Fruit fly (Drosophila melanogaster) whole organism, wandering third instar larva: ENCODE measurements around the gene Nubp1.

Source experiments
- Abd-B ChIP-seq: fragments of >200 bp; optimal IDR thresholded peaks from 2 replicates; lab custom pipeline; 2017; ENCODE audit warnings: missing biosample characterization, missing genetic modification characterization
- CG32264 ChIP-seq: fragments of 200-800 bp; sonication (Bioruptor generic); optimal IDR thresholded peaks from 2 replicates; lab custom pipeline; 2016; ENCODE audit warnings: missing biosample characterization, missing genetic modification characterization
- CG9705 ChIP-seq: fragments of 200-800 bp; sonication (Bioruptor generic); optimal IDR thresholded peaks from 2 replicates; lab custom pipeline; 2018; ENCODE audit warnings: missing biosample characterization, mild to moderate bottlenecking, missing genetic modification characterization
- CrebA ChIP-seq: fragments of 200-800 bp; sonication (Bioruptor generic); optimal IDR thresholded peaks from 2 replicates; lab custom pipeline; 2016; ENCODE audit warnings: missing biosample characterization, mild to moderate bottlenecking, missing genetic modification characterization, borderline replicate concordance
- Dfd ChIP-seq: fragments of >200 bp; optimal IDR thresholded peaks from 2 replicates; lab custom pipeline; 2017; ENCODE audit warnings: missing biosample characterization, missing genetic modification characterization
- Dif ChIP-seq: fragments of 200-275, 200-300 bp; sonication (Bioruptor generic); optimal IDR thresholded peaks from 2 replicates; lab custom pipeline; 2018; ENCODE audit warnings: missing biosample characterization, missing genetic modification characterization; ENCODE audit not compliant: partially characterized antibody
- GATAd ChIP-seq: sonication (Bioruptor generic); optimal IDR thresholded peaks from 2 replicates; lab custom pipeline; 2016; ENCODE audit warnings: missing biosample characterization, missing genetic modification characterization
- HLH106 ChIP-seq: fragments of 200-800 bp; optimal IDR thresholded peaks from 3 replicates; lab custom pipeline; 2019; ENCODE audit warnings: missing biosample characterization, mild to moderate bottlenecking, missing genetic modification characterization, moderate library complexity
- Hnf4 ChIP-seq: fragments of 200-800 bp; sonication (Bioruptor generic); optimal IDR thresholded peaks from 2 replicates; lab custom pipeline; 2016; ENCODE audit warnings: missing biosample characterization, mild to moderate bottlenecking, missing genetic modification characterization
- Hr78 ChIP-seq: fragments of >200 bp; optimal IDR thresholded peaks from 2 replicates; lab custom pipeline; 2017; ENCODE audit warnings: missing biosample characterization, missing genetic modification characterization
- Hr83 ChIP-seq: fragments of 200-300 bp; sonication (Bioruptor generic); optimal IDR thresholded peaks from 2 replicates; lab custom pipeline; 2016; ENCODE audit warnings: missing biosample characterization, mild to moderate bottlenecking, missing genetic modification characterization, moderate library complexity; ENCODE audit not compliant: poor library complexity, severe bottlenecking
- Jra ChIP-seq: sonication (Bioruptor generic); optimal IDR thresholded peaks from 2 replicates; lab custom pipeline; 2016; ENCODE audit warnings: missing biosample characterization, missing genetic modification characterization
- Mio ChIP-seq: sonication (Bioruptor generic); optimal IDR thresholded peaks from 2 replicates; lab custom pipeline; 2016; ENCODE audit warnings: missing biosample characterization, missing genetic modification characterization
- Myc ChIP-seq: fragments of >200 bp; optimal IDR thresholded peaks from 2 replicates; lab custom pipeline; 2017
- N ChIP-seq: fragments of >200 bp; optimal IDR thresholded peaks from 2 replicates; lab custom pipeline; 2018; ENCODE audit warnings: missing biosample characterization, missing external identifiers, missing genetic modification characterization
- OdsH ChIP-seq: fragments of 200-800 bp; sonication (Bioruptor generic); optimal IDR thresholded peaks from 2 replicates; lab custom pipeline; 2016; ENCODE audit warnings: missing biosample characterization, mild to moderate bottlenecking, missing genetic modification characterization
- Rel ChIP-seq, 2 experiments: fragments of 200-800 bp; sonication (Bioruptor generic) in 1 of 2; optimal IDR thresholded peaks; 2 replicates in 1 of 2; 3 replicates in 1 of 2; lab custom pipeline; 2016 to 2019; ENCODE audit warnings: mild to moderate bottlenecking in 2 of 2, missing biosample characterization in 2 of 2, missing genetic modification characterization in 2 of 2, moderate library complexity in 1 of 2
- Sp1 ChIP-seq: fragments of 200-800 bp; sonication (Bioruptor generic); optimal IDR thresholded peaks from 3 replicates; lab custom pipeline; 2019; ENCODE audit warnings: missing biosample characterization, mild to moderate bottlenecking, missing genetic modification characterization, moderate library complexity
- Vsx2 ChIP-seq: fragments of 200-300, 225-300 bp; sonication (Bioruptor generic); optimal IDR thresholded peaks from 2 replicates; lab custom pipeline; 2018; ENCODE audit warnings: missing biosample characterization, missing genetic modification characterization; ENCODE audit not compliant: partially characterized antibody
- br ChIP-seq: fragments of 200-800 bp; sonication (Bioruptor generic); optimal IDR thresholded peaks from 2 replicates; lab custom pipeline; 2016; ENCODE audit warnings: missing biosample characterization, missing genetic modification characterization
- brk ChIP-seq: fragments of 200-800 bp; sonication (Bioruptor generic); optimal IDR thresholded peaks from 2 replicates; lab custom pipeline; 2016; ENCODE audit warnings: missing biosample characterization, mild to moderate bottlenecking, missing genetic modification characterization
- dl ChIP-seq, 2 experiments: fragments of 175-275, 200-275 bp in 1 of 2; fragments of 200-275 bp in 1 of 2; sonication (Bioruptor generic); optimal IDR thresholded peaks; lab custom pipeline; 2018; ENCODE audit warnings: mild to moderate bottlenecking in 2 of 2, missing biosample characterization in 2 of 2, missing genetic modification characterization in 2 of 2, moderate library complexity in 2 of 2; ENCODE audit not compliant: partially characterized antibody in 2 of 2, insufficient read depth in 1 of 2
- dmrt93B ChIP-seq: fragments of 200-800 bp; sonication (Bioruptor generic); optimal IDR thresholded peaks from 2 replicates; lab custom pipeline; 2018; ENCODE audit warnings: missing biosample characterization, mild to moderate bottlenecking, missing genetic modification characterization
- dsf ChIP-seq: sonication (Bioruptor generic); optimal IDR thresholded peaks from 2 replicates; lab custom pipeline; 2016; ENCODE audit warnings: missing biosample characterization, missing genetic modification characterization, borderline replicate concordance
- ey ChIP-seq: fragments of 200-800 bp; sonication (Bioruptor generic); optimal IDR thresholded peaks from 2 replicates; lab custom pipeline; 2016; ENCODE audit warnings: missing biosample characterization, missing genetic modification characterization
- foxo ChIP-seq, 2 experiments: fragments of 200-800 bp; sonication (Bioruptor generic); optimal IDR thresholded peaks; 2 replicates in 1 of 2; 3 replicates in 1 of 2; lab custom pipeline; 2016 to 2017; ENCODE audit warnings: missing biosample characterization in 2 of 2, missing genetic modification characterization in 2 of 2
- fru ChIP-seq: fragments of 200-800 bp; sonication (Bioruptor generic); optimal IDR thresholded peaks from 3 replicates; lab custom pipeline; 2016; ENCODE audit warnings: missing biosample characterization, mild to moderate bottlenecking, missing genetic modification characterization
- h ChIP-seq: fragments of 200-800 bp; sonication (Bioruptor generic); optimal IDR thresholded peaks from 3 replicates; lab custom pipeline; 2016; ENCODE audit warnings: missing biosample characterization, mild to moderate bottlenecking, missing genetic modification characterization
- jim ChIP-seq: fragments of 175-275, 200-325 bp; sonication (Bioruptor generic); optimal IDR thresholded peaks from 2 replicates; lab custom pipeline; 2016; ENCODE audit warnings: missing biosample characterization, mild to moderate bottlenecking, missing genetic modification characterization
- lola ChIP-seq: fragments of >200 bp; optimal IDR thresholded peaks from 2 replicates; lab custom pipeline; 2017; ENCODE audit warnings: missing biosample characterization, missing genetic modification characterization
- pan ChIP-seq: fragments of >200 bp; optimal IDR thresholded peaks from 2 replicates; lab custom pipeline; 2017
- psq ChIP-seq: fragments of 200-800 bp; sonication (Bioruptor generic); optimal IDR thresholded peaks from 3 replicates; lab custom pipeline; 2017; ENCODE audit warnings: missing biosample characterization, mild to moderate bottlenecking, missing genetic modification characterization, moderate library complexity
- rgr ChIP-seq: fragments of 200-800 bp; sonication (Bioruptor generic); optimal IDR thresholded peaks from 3 replicates; lab custom pipeline; 2016; ENCODE audit warnings: missing biosample characterization, mild to moderate bottlenecking, missing genetic modification characterization
- sage ChIP-seq: fragments of 200-800 bp; sonication (Bioruptor generic); optimal IDR thresholded peaks from 2 replicates; lab custom pipeline; 2016; ENCODE audit warnings: missing biosample characterization, mild to moderate bottlenecking, missing genetic modification characterization
- sv ChIP-seq: fragments of 200-800 bp; sonication (Bioruptor generic); optimal IDR thresholded peaks from 3 replicates; lab custom pipeline; 2016; ENCODE audit warnings: missing biosample characterization, missing genetic modification characterization
- tai ChIP-seq: sonication (Bioruptor generic); optimal IDR thresholded peaks from 2 replicates; lab custom pipeline; 2016; ENCODE audit warnings: missing biosample characterization, missing genetic modification characterization
- usp ChIP-seq: fragments of >200 bp; optimal IDR thresholded peaks from 2 replicates; lab custom pipeline; 2017; ENCODE audit warnings: missing biosample characterization, missing genetic modification characterization
- woc ChIP-seq: sonication (Bioruptor generic); optimal IDR thresholded peaks from 2 replicates; lab custom pipeline; 2016; ENCODE audit warnings: missing biosample characterization, mild to moderate bottlenecking, missing genetic modification characterization

The Nubp1 gene

DNA sequence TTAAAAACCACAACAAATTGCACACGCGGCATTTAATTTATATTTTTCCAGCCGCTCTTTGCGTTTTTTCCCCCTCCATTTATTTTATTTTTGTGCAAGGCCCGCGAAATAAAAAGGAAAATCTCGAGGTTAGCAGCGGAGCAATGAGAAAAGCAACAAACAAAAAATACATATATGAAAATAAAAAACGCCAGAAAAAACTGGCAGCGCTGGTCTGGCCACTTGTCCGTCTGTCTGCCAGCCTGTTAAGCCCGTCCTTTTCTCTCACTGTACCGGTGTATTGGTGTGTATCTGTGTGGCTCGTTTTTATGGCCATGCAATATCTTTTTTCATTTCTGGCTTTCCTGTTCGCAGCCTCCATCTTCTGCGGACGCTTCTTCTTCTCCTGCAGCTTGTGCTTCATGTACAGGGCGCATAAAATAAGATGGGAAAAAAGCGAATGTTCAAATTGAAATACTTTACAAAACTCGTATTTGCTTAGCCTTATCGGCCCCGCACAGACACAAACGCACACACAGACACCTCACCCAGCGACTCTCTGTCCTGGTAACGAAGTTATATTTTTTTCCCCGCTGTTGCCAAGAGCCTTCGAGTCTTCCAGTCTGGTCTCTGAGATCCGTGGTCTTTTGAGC, 45.8 kb upstream of the Nubp1 start:
- TF ChIP-seq ey (GFP tag; lab: Kevin White, UChicago) (peak; percentile 20), dl (GFP tag; optimal IDR thresholded peaks at IDR 0.05; lab: Kevin White, UChicago; ENCODE audit: insufficient read depth in 1 of 2, partially characterized antibody in 2 of 2) (peak in 1 of 2 experiments; percentile 15), Hr78 (GFP tag; lab: Kevin White, UChicago) (no peak), foxo (GFP tag; optimal IDR thresholded peaks at IDR 0.05; lab: Kevin White, UChicago) (peak in 1 of 2 experiments; percentile 40), Sp1 (GFP tag; lab: Kevin White, UChicago) (peak; percentile 64), Abd-B (GFP tag; lab: Kevin White, UChicago) (no peak), usp (GFP tag; lab: Kevin White, UChicago) (no peak), Hnf4 (GFP tag; lab: Kevin White, UChicago) (peak; percentile 22), sage (no peak), Dif (GFP tag; lab: Kevin White, UChicago) (no peak), OdsH (peak; percentile 34), lola (GFP tag; lab: Kevin White, UChicago) (no peak), jim (no peak), tai (GFP tag; lab: Kevin White, UChicago) (no peak), psq (GFP tag; lab: Kevin White, UChicago) (peak; percentile 86), sv (GFP tag; lab: Kevin White, UChicago) (no peak), Hr83 (GFP tag; lab: Kevin White, UChicago) (no peak), CG9705 (GFP tag; lab: Kevin White, UChicago) (no peak), Vsx2 (no peak), HLH106 (tag; lab: Kevin White, UChicago) (no peak), dmrt93B (GFP tag; lab: Kevin White, UChicago) (no peak), brk (no peak), br (peak; percentile 4), Myc (lab: Kevin White, UChicago) (no peak), dsf (GFP tag; lab: Kevin White, UChicago) (no peak), h (GFP tag; lab: Kevin White, UChicago) (peak; percentile 32), Dfd (GFP tag; lab: Kevin White, UChicago) (no peak), Rel (GFP tag; optimal IDR thresholded peaks at IDR 0.05; lab: Kevin White, UChicago) (peak; percentile 55), Rel (tag; optimal IDR thresholded peaks at IDR 0.05; lab: Kevin White, UChicago) (peak; percentile 15), rgr (GFP tag; lab: Kevin White, UChicago) (no peak), N (GFP tag; lab: Kevin White, UChicago) (no peak), Jra (peak; percentile 41), fru (GFP tag; lab: Kevin White, UChicago) (peak; percentile 43), Mio (GFP tag; lab: Kevin White, UChicago) (no peak), CrebA (peak; percentile 59), pan (lab: Kevin White, UChicago) (no peak), CG32264 (peak; percentile 16), woc (GFP tag; lab: Kevin White, UChicago) (peak; percentile 41), GATAd (GFP tag; lab: Kevin White, UChicago) (no peak)
- TF ChIP-seq, all 38 proteins: peak for 15

DNA sequence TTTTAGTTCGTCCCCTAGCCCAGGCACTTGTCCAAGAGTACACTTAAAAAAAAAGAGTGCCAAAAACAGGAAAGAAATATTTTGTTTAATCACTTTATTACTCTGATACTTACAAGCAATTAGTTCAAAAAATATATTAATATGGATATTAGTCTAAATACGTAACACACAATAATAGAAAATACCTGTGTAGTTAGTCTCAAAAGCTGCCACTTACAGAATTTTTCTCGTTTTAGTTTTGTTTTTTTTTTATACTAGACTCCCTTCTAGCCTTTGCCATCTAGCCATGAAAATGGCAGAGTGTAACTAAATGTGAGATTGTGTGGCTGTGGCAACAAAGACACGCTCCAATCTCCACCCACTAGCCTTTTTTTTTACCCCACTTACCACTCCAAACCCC, 44.5 kb upstream of the Nubp1 start:
- TF ChIP-seq OdsH (no peak), Myc (lab: Kevin White, UChicago) (no peak), dl (GFP tag; optimal IDR thresholded peaks at IDR 0.05; lab: Kevin White, UChicago; ENCODE audit: insufficient read depth in 1 of 2, partially characterized antibody in 2 of 2) (no peak), fru (GFP tag; lab: Kevin White, UChicago) (no peak), Abd-B (GFP tag; lab: Kevin White, UChicago) (no peak), Dif (GFP tag; lab: Kevin White, UChicago) (no peak), CG9705 (GFP tag; lab: Kevin White, UChicago) (no peak), dmrt93B (GFP tag; lab: Kevin White, UChicago) (no peak), N (GFP tag; lab: Kevin White, UChicago) (no peak), HLH106 (tag; lab: Kevin White, UChicago) (no peak), Sp1 (GFP tag; lab: Kevin White, UChicago) (no peak), lola (GFP tag; lab: Kevin White, UChicago) (no peak), foxo (GFP tag; optimal IDR thresholded peaks at IDR 0.05; lab: Kevin White, UChicago) (no peak), usp (GFP tag; lab: Kevin White, UChicago) (no peak), pan (lab: Kevin White, UChicago) (no peak), Jra (no peak), jim (no peak), rgr (GFP tag; lab: Kevin White, UChicago) (no peak), sage (no peak)
